Worm (Caenorhabditis elegans): ENCODE data around the gene D1046.4.

D1046.4 gene

ce11 chrIV:8975331-8975625, 41.6 kb downstream of the D1046.4 start, which contains the start of gene pdzd-8:
Gene pdzd-8 (plus strand): TSS chrIV:8975526.
- TF ChIP-seq zip-8 (tag; optimal IDR thresholded peaks at IDR 0.05) = no peak
- no peak for TF ChIP-seq unc-62 (GFP tag; optimal IDR thresholded peaks at IDR 0.05)
- TF ChIP-seq nhr-2 (tag; optimal IDR thresholded peaks at IDR 0.05) = no peak
- no peak for TF ChIP-seq ham-2 (GFP tag; optimal IDR thresholded peaks at IDR 0.05)
- no peak for TF ChIP-seq ceh-83 (GFP tag; optimal IDR thresholded peaks at IDR 0.05)
- no peak for TF ChIP-seq elt-1 (tag; optimal IDR thresholded peaks at IDR 0.05; ENCODE audit: borderline replicate concordance, insufficient read depth)
- TF ChIP-seq sem-2 (GFP tag; optimal IDR thresholded peaks at IDR 0.05) = no peak
- no peak for TF ChIP-seq tbx-8 (GFP tag; optimal IDR thresholded peaks at IDR 0.05)
- TF ChIP-seq lsy-2 (tag; optimal IDR thresholded peaks at IDR 0.05) = no peak
- no peak for TF ChIP-seq bed-3 (GFP tag; optimal IDR thresholded peaks at IDR 0.05)
- no peak for TF ChIP-seq ces-1 (GFP tag; optimal IDR thresholded peaks at IDR 0.05)
- no peak for TF ChIP-seq blmp-1 (tag; optimal IDR thresholded peaks at IDR 0.05)

DNA sequence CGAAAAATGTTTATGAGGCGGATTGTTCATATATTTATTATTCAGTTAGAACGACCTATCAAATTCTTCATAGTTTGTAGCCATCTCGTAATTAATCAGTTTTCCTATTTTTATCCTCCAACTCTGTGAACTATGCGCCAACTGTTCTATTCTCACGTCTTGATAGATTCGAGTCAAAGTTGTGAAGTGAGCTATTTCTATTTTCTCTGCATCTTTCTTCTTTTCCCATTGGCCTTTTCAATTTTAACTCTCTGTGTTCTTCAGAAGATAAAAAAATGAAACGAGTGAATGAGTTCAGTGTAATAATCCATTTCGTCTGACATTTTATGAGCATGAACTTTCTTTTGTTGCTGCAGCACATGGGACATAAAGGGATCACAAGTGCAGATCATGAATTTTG, 44.4 kb downstream of the D1046.4 start:
- TF ChIP-seq snpc-4 (tag; optimal IDR thresholded peaks at IDR 0.05) (no peak), sem-2 (GFP tag; optimal IDR thresholded peaks at IDR 0.05) (no peak), nhr-28 (tag; optimal IDR thresholded peaks at IDR 0.05) (no peak), elt-1 (tag; optimal IDR thresholded peaks at IDR 0.05; ENCODE audit: borderline replicate concordance, insufficient read depth) (no peak), flh-1 (GFP tag; optimal IDR thresholded peaks at IDR 0.05) (no peak), unc-62 (GFP tag; optimal IDR thresholded peaks at IDR 0.05) (no peak), lsy-2 (tag; optimal IDR thresholded peaks at IDR 0.05) (no peak), cnd-1 (tag; optimal IDR thresholded peaks at IDR 0.05) (no peak), ceh-83 (GFP tag; optimal IDR thresholded peaks at IDR 0.05) (no peak), lin-13 (tag; optimal IDR thresholded peaks at IDR 0.05) (no peak), sptf-1 (tag; optimal IDR thresholded peaks at IDR 0.05) (no peak), ztf-11 (tag; optimal IDR thresholded peaks at IDR 0.05) (no peak), unc-120 (tag; optimal IDR thresholded peaks at IDR 0.05; ENCODE audit: poor library complexity, severe bottlenecking) (peak; percentile 25), bed-3 (GFP tag; optimal IDR thresholded peaks at IDR 0.05) (no peak), ces-1 (GFP tag; optimal IDR thresholded peaks at IDR 0.05) (no peak), unc-39 (tag; optimal IDR thresholded peaks at IDR 0.05) (no peak), hlh-1 (tag; optimal IDR thresholded peaks at IDR 0.05) (peak; percentile 51), zip-8 (tag; optimal IDR thresholded peaks at IDR 0.05) (no peak)

ce11 chrIV:8979062-8979612, 45.5 kb downstream of the D1046.4 start:
- TF ChIP-seq pha-4 (tag; optimal IDR thresholded peaks at IDR 0.05) = no peak
- no peak for TF ChIP-seq tbx-8 (GFP tag; optimal IDR thresholded peaks at IDR 0.05)
- TF ChIP-seq nhr-76 (tag; optimal IDR thresholded peaks at IDR 0.05) = no peak
- no peak for TF ChIP-seq mep-1 (tag; optimal IDR thresholded peaks at IDR 0.05)
- no peak for TF ChIP-seq hlh-1 (tag; optimal IDR thresholded peaks at IDR 0.05)
- TF ChIP-seq elt-1 (tag; optimal IDR thresholded peaks at IDR 0.05; ENCODE audit: borderline replicate concordance, insufficient read depth) = no peak
- no peak for TF ChIP-seq sptf-1 (tag; optimal IDR thresholded peaks at IDR 0.05)

DNA sequence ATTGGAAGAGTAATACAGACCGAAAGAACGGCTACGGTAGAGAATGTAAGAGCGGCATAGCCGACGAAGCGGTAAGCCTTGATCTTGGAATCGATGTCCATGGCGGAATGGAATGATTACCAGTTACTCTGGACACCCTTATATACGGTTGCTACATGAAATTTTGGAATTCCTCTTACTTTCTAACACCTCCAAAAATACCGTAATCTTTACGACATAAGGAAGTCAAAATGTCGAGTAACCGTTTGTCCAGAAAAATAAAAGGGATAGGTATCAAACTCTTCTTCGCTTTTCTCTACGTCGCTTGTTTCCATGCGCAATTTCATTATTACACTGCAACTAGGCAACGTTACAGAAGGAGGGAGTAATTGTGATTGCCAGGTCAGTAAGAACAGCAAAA, 46.0 kb downstream of the D1046.4 start, which contains the start of gene col-119:
col-119 (minus strand) TSS at position 101 of the 400 bp plus-strand sequence.
- no peak for TF ChIP-seq tbx-8 (GFP tag; optimal IDR thresholded peaks at IDR 0.05)
- TF ChIP-seq ham-2 (GFP tag; optimal IDR thresholded peaks at IDR 0.05) = no peak
- no peak for TF ChIP-seq blmp-1 (tag; optimal IDR thresholded peaks at IDR 0.05)
- TF ChIP-seq unc-62 (GFP tag; optimal IDR thresholded peaks at IDR 0.05) = no peak
- no peak for TF ChIP-seq unc-39 (tag; optimal IDR thresholded peaks at IDR 0.05)
- TF ChIP-seq elt-1 (tag; optimal IDR thresholded peaks at IDR 0.05; ENCODE audit: borderline replicate concordance, insufficient read depth) = no peak
- no peak for TF ChIP-seq snpc-4 (tag; optimal IDR thresholded peaks at IDR 0.05)
- no peak for TF ChIP-seq elt-3 (tag; optimal IDR thresholded peaks at IDR 0.05)
- no peak for TF ChIP-seq unc-120 (tag; optimal IDR thresholded peaks at IDR 0.05; ENCODE audit: poor library complexity, severe bottlenecking)
- no peak for TF ChIP-seq ces-1 (GFP tag; optimal IDR thresholded peaks at IDR 0.05)
- TF ChIP-seq lin-32 (GFP tag; optimal IDR thresholded peaks at IDR 0.05) = no peak
- no peak for TF ChIP-seq ceh-43 (GFP tag; optimal IDR thresholded peaks at IDR 0.05)
- no peak for TF ChIP-seq bed-3 (GFP tag; optimal IDR thresholded peaks at IDR 0.05)
- no peak for TF ChIP-seq sem-2 (GFP tag; optimal IDR thresholded peaks at IDR 0.05)
- no peak for TF ChIP-seq pha-4 (tag; optimal IDR thresholded peaks at IDR 0.05)
- TF ChIP-seq hlh-1 (tag; optimal IDR thresholded peaks at IDR 0.05) = no peak
- no peak for TF ChIP-seq M03D4.4 (tag; optimal IDR thresholded peaks at IDR 0.05)
- TF ChIP-seq nhr-76 (tag; optimal IDR thresholded peaks at IDR 0.05) = no peak

DNA sequence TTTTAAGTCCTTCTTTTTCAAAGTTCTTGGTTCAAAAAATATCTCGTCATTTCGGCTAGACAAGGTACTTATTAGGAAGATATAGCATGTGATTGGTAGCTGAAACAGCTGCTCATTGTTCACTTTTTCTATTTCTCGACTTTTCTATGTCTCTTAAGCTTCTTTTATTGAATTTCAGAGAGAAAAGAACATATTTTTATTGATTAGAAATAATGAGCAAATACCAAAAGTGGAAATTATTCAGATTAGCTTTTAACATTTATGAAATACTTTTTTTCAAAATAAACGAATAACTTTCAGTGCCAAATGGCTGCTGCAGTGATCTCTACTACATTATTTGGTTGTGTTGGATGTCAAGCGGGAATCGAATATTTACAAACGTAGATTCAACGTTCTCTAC, 50.9 kb downstream of the D1046.4 start, which contains the start of gene nstp-1:
nstp-1 (plus strand) TSS at position 301 of the 400 bp plus-strand sequence.
- TF ChIP-seq sptf-1 (tag; optimal IDR thresholded peaks at IDR 0.05) (no peak), mab-5 (tag; optimal IDR thresholded peaks at IDR 0.05) (no peak), nhr-2 (tag; optimal IDR thresholded peaks at IDR 0.05) (no peak), unc-39 (tag; optimal IDR thresholded peaks at IDR 0.05) (no peak)

Data from whole organism, mixed stage, embryonic.